Worm (Caenorhabditis elegans) whole organism, L4/young adult: ENCODE results near the gene thoc-2.

Experiments
- W03F9.2 ChIP-seq: fragments of 150-350 bp; optimal IDR thresholded peaks from 2 replicates; lab custom pipeline; 2014; ENCODE audit warnings: missing biosample characterization, missing genetic modification characterization
- dao-5 ChIP-seq: sonication (generic microtip); optimal IDR thresholded peaks from 2 replicates; lab custom pipeline; 2016; ENCODE audit warnings: missing genotype, missing genetic modification characterization, moderate library complexity, missing compliant biosample characterization
- him-1 ChIP-seq: sonication (generic microtip); optimal IDR thresholded peaks from 2 replicates; lab custom pipeline; 2016; ENCODE audit warnings: missing genotype, missing genetic modification reagents, missing genetic modification characterization, missing compliant biosample characterization

- TF ChIP-seq W03F9.2 (no peak), him-1 (tag; lab: Kevin White, UChicago) (no peak), dao-5 (tag; lab: Kevin White, UChicago) (no peak)
Measured at ce11 chrIII:6353084-6353483, 14.8 kb upstream of the thoc-2 start, which contains the start of gene akap-1.
